Worm (Caenorhabditis elegans): Measurements from ENCODE around the gene grl-2.

grl-2 gene

DNA sequence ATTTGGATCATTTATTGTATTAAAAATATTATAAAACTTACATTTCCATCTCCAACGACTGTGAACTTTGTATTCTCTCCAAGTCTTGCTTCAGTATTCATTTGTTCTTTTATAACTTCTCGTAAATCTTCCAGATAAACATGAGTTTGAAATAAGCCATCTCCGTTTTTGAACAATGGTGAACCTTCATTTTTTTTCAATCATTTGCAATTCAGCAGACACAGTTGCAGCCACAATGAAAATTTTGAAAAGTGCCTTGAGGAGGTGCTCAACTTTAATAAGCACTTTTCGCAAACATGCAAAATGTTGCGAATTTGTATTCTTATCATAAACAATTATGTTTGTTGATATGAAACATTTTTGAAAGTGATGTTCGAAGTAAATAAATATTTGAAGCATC, 646 bp upstream of the grl-2 start, which contains the start of gene T16G1.3:
TSS of gene T16G1.3 (minus strand) at position 101 of the 400 bp plus-strand sequence.
- TF ChIP-seq nhr-12 (tag; optimal IDR thresholded peaks at IDR 0.05), result no peak
- no peak for TF ChIP-seq zag-1 (tag; optimal IDR thresholded peaks at IDR 0.05)
- no peak for TF ChIP-seq unc-98 (GFP tag; IDR thresholded peaks at IDR 0.05)
- no peak for TF ChIP-seq grh-1 (GFP tag; IDR thresholded peaks at IDR 0.05)
- TF ChIP-seq unc-62 (GFP tag; optimal IDR thresholded peaks at IDR 0.05), result no peak
- no peak for TF ChIP-seq skn-1 (tag; optimal IDR thresholded peaks at IDR 0.05)
- no peak for TF ChIP-seq ceh-63 (GFP tag; optimal IDR thresholded peaks at IDR 0.05)

DNA sequence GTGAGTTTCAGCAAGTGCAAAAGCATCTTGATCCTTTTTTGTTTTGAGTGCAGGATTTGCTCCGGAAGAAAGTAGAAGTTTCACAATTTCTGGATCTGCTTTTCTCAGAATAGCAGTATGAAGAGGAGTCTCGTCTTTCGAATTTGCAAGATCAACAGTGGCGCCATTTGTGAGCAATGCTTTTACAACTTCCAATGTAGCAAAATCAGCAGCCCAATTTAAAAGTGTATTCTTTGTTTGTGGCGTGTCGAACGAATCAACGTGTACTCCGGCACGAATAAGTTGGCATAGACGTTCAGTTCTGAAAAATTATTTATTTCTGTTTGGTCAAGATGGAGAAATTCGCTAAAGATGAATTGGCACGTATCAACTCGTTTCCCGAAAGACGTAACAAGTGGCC, 4.7 kb downstream of the grl-2 start, which contains the start of gene T16G1.13:
TSS of gene T16G1.13 (plus strand) at position 301 of the 400 bp plus-strand sequence.
- no peak for TF ChIP-seq dpl-1 (GFP tag; optimal IDR thresholded peaks at IDR 0.05)
- TF ChIP-seq pag-3 (tag; optimal IDR thresholded peaks at IDR 0.05; ENCODE audit: borderline replicate concordance, insufficient read depth), result no peak
- TF ChIP-seq nhr-19 (GFP tag; conservative IDR thresholded peaks at IDR 0.05), result no peak
- TF ChIP-seq unc-30 (tag; optimal IDR thresholded peaks at IDR 0.05), result no peak
- no peak for TF ChIP-seq nhr-11 (tag; optimal IDR thresholded peaks at IDR 0.05)
- no peak for TF ChIP-seq irx-1 (tag; optimal IDR thresholded peaks at IDR 0.05)
- TF ChIP-seq nhr-20 (tag; optimal IDR thresholded peaks at IDR 0.05), result no peak
- TF ChIP-seq jun-1 (tag; optimal IDR thresholded peaks at IDR 0.05), result no peak
- no peak for TF ChIP-seq unc-130 (tag; optimal IDR thresholded peaks at IDR 0.05)
- no peak for TF ChIP-seq rnt-1 (tag; optimal IDR thresholded peaks at IDR 0.05)
- TF ChIP-seq fos-1 (tag; optimal IDR thresholded peaks at IDR 0.05), result no peak
- no peak for TF ChIP-seq isw-1 (GFP tag; IDR thresholded peaks at IDR 0.05)
- TF ChIP-seq egl-13 (tag; optimal IDR thresholded peaks at IDR 0.05), result no peak
- TF ChIP-seq elt-3 (tag; optimal IDR thresholded peaks at IDR 0.05), result no peak
- no peak for TF ChIP-seq pqm-1 (tag; optimal IDR thresholded peaks at IDR 0.05)
- TF ChIP-seq dsc-1 (tag; optimal IDR thresholded peaks at IDR 0.05), result no peak
- no peak for TF ChIP-seq alr-1 (tag; optimal IDR thresholded peaks at IDR 0.05; ENCODE audit: borderline replicate concordance)
- no peak for TF ChIP-seq mef-2 (tag; optimal IDR thresholded peaks at IDR 0.05)
- TF ChIP-seq ces-1 (GFP tag; optimal IDR thresholded peaks at IDR 0.05), result no peak

DNA sequence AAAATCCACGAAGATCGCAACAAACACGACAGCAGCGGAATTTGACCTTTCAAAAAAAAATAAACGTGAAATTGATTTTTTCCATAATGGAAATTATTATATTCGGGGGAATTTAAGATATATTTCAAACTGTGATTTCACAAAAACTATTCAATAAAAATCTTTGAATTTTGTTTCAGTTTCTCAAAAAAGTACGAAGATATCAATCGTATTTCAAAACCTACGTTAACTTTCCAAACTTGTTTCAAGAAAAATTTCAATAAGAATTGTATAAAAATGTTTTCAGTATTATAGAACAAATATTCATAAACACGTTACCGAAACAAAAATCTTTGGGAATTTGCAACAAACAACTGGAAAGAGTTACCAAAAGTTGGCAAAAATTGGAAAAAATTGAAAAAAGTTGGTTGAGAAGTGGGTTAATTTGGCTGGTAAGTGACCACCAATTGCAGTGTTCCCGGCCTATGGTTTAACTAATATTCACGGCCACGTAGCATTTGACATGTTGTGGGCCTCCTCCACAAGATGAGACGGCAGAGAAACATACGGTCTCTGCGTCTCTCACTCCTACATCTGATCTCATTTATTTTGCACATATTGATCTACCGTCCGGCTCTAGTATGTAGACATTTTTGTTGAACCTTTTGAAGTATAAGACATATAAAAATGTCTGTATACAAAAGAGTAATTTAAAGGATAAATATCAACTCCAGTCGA, 6.1 kb downstream of the grl-2 start, which contains the start of the genes T16G1.9 and T16G1.18:
TSS of gene T16G1.9 (minus strand) at position 51 of the 717 bp plus-strand sequence.
TSS of gene T16G1.18 (plus strand) at position 493 of the 717 bp plus-strand sequence.
- no peak for TF ChIP-seq unc-86 (tag; optimal IDR thresholded peaks at IDR 0.05)
- peak; percentile 58 to 65 for TF ChIP-seq efl-1 (optimal IDR thresholded peaks at IDR 0.05)
- TF ChIP-seq efl-1 (GFP tag; optimal IDR thresholded peaks at IDR 0.05 in 1 of 2), result peak in 1 of 2 experiments; percentile 28
- TF ChIP-seq mep-1 (tag; optimal IDR thresholded peaks at IDR 0.05), result peak; percentile 43
- TF ChIP-seq sox-4 (tag; optimal IDR thresholded peaks at IDR 0.05), result no peak
- no peak for TF ChIP-seq ceh-88 (GFP tag; IDR thresholded peaks at IDR 0.05)
- TF ChIP-seq snpc-4 (tag; optimal IDR thresholded peaks at IDR 0.05), result no peak
- TF ChIP-seq dpl-1 (GFP tag; optimal IDR thresholded peaks at IDR 0.05), result peak in 2 of 3 experiments; percentile 43 to 62
- peak; percentile 36 for TF ChIP-seq xbp-1 (tag; optimal IDR thresholded peaks at IDR 0.05)
- no peak for TF ChIP-seq vab-15 (tag; optimal IDR thresholded peaks at IDR 0.05)
- TF ChIP-seq unc-62 (GFP tag; optimal IDR thresholded peaks at IDR 0.05), result no peak
- TF ChIP-seq blmp-1 (tag; optimal IDR thresholded peaks at IDR 0.05), result no peak
- no peak for TF ChIP-seq dsc-1 (tag; optimal IDR thresholded peaks at IDR 0.05)
- peak; percentile 52 to 56 for TF ChIP-seq lin-35 (GFP tag; optimal IDR thresholded peaks at IDR 0.05)
- peak; percentile 41 to 67 for TF ChIP-seq lsy-2 (tag; optimal IDR thresholded peaks at IDR 0.05)
- peak; percentile 49 for TF ChIP-seq nhr-71 (tag; optimal IDR thresholded peaks at IDR 0.05)
- TF ChIP-seq nhr-84 (tag; optimal IDR thresholded peaks at IDR 0.05), result no peak
- TF ChIP-seq lin-13 (GFP tag; optimal IDR thresholded peaks at IDR 0.05), result peak; percentile 22
- no peak for TF ChIP-seq ceh-90 (tag; optimal IDR thresholded peaks at IDR 0.05)
- TF ChIP-seq ztf-11 (tag; optimal IDR thresholded peaks at IDR 0.05), result no peak
- TF ChIP-seq nhr-19 (GFP tag; conservative IDR thresholded peaks at IDR 0.05), result peak; percentile 27; the same call in 1 of the 2 replicates
- TF ChIP-seq nhr-237 (tag; optimal IDR thresholded peaks at IDR 0.05), result no peak
- TF ChIP-seq nhr-11 (tag; optimal IDR thresholded peaks at IDR 0.05), result no peak
- TF ChIP-seq Y116A8C.19 (tag; optimal IDR thresholded peaks at IDR 0.05; ENCODE audit: borderline replicate concordance), result no peak
- peak; percentile 27 for TF ChIP-seq rnt-1 (tag; optimal IDR thresholded peaks at IDR 0.05)
- no peak for TF ChIP-seq lin-39 (tag; optimal IDR thresholded peaks at IDR 0.05)
- TF ChIP-seq lin-14 (GFP tag; optimal IDR thresholded peaks at IDR 0.05), result peak; percentile 77
- TF ChIP-seq pax-3 (tag; optimal IDR thresholded peaks at IDR 0.05), result no peak
- no peak for TF ChIP-seq unc-130 (tag; optimal IDR thresholded peaks at IDR 0.05)
- TF ChIP-seq alr-1 (tag; optimal IDR thresholded peaks at IDR 0.05; ENCODE audit: borderline replicate concordance), result no peak
- TF ChIP-seq elt-3 (tag; optimal IDR thresholded peaks at IDR 0.05), result peak in 1 of 6 experiments; percentile 6
